Worm (Caenorhabditis elegans): ENCODE measurements around the gene K10B4.3.

- TF ChIP-seq F22D6.2 (tag; optimal IDR thresholded peaks at IDR 0.05) (no peak), akir-1 (GFP tag; optimal IDR thresholded peaks at IDR 0.05) (no peak), snpc-4 (GFP tag; optimal IDR thresholded peaks at IDR 0.05) (no peak), snpc-4 (tag; optimal IDR thresholded peaks at IDR 0.05) (no peak), tlf-1 (GFP tag; optimal IDR thresholded peaks at IDR 0.05) (no peak), attf-5 (GFP tag; optimal IDR thresholded peaks at IDR 0.05) (no peak)
Observed at ce11 chrII:65484-65883, 55.5 kb downstream of the K10B4.3 start.
